Worm (Caenorhabditis elegans): ENCODE measurements around the gene emb-5.

DNA sequence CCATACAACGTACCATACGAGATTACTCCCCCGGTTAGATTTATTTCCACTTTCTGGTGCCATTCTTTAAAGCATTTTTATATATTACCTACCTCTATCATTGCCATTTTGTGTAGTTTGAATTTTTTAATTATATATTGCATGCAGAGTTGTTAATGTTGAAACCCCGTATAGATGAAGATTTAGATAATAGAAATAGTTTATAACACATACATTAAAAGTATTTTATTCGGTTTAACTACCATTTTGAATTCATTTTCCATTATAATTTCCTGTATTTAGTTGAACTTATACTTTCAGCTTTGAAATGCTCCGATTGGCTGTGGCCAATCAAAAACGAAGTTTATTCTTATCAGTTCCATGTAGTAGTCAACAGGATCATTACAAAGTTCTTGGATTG is 22.7 kb downstream of the emb-5 start, which contains the start of gene dnj-18:
- TF ChIP-seq mab-5 (tag; optimal IDR thresholded peaks at IDR 0.05) (no peak), nhr-237 (tag; optimal IDR thresholded peaks at IDR 0.05) (no peak), lin-11 (tag; optimal IDR thresholded peaks at IDR 0.05) (no peak), unc-62 (GFP tag; optimal IDR thresholded peaks at IDR 0.05) (no peak), ztf-4 (tag; optimal IDR thresholded peaks at IDR 0.05) (no peak), lin-13 (GFP tag; optimal IDR thresholded peaks at IDR 0.05) (no peak), snpc-4 (tag; optimal IDR thresholded peaks at IDR 0.05) (no peak), ztf-11 (tag; optimal IDR thresholded peaks at IDR 0.05) (no peak), fos-1 (tag; optimal IDR thresholded peaks at IDR 0.05) (no peak), ama-1 (optimal IDR thresholded peaks at IDR 0.05) (no peak), dmd-4 (tag; optimal IDR thresholded peaks at IDR 0.05) (no peak), zag-1 (tag; optimal IDR thresholded peaks at IDR 0.05) (no peak), nhr-21 (tag; optimal IDR thresholded peaks at IDR 0.05) (no peak)
